Fruit fly (Drosophila melanogaster) whole organism, embryonic: ENCODE measurements around the gene CG4896.

ENCODE experiments used
- Abd-B ChIP-seq: fragments of 200-800 bp; sonication (Bioruptor generic); optimal IDR thresholded peaks from 2 replicates; lab custom pipeline; 2018; ENCODE audit warnings: missing biosample characterization, mild to moderate bottlenecking, missing genetic modification characterization, moderate library complexity
- Atf-2 ChIP-seq: fragments of 200-800 bp; sonication (Bioruptor generic); optimal IDR thresholded peaks from 2 replicates; lab custom pipeline; 2016; ENCODE audit warnings: missing biosample characterization, missing genetic modification characterization
- CG10267 ChIP-seq: fragments of 200-800 bp; sonication (Bioruptor generic); optimal IDR thresholded peaks from 2 replicates; lab custom pipeline; 2018; ENCODE audit warnings: missing biosample characterization, mild to moderate bottlenecking, missing genetic modification characterization, moderate library complexity
- CG11456 ChIP-seq: fragments of 200-800 bp; sonication (Bioruptor generic); IDR thresholded peaks from 3 replicates; pipeline ENCODE4 v1.3.6; 2022; ENCODE audit warnings: missing biosample characterization, missing genetic modification characterization
- CG11560 ChIP-seq: fragments of 200-800 bp; sonication (Bioruptor generic); IDR thresholded peaks from 3 replicates; pipeline ENCODE4 v1.3.6; 2022; ENCODE audit warnings: missing biosample characterization, missing genetic modification characterization
- CG11696 ChIP-seq: fragments of 200-800 bp; sonication (Bioruptor generic); IDR thresholded peaks from 2 replicates; pipeline ENCODE4 v1.3.6; 2022; ENCODE audit warnings: missing biosample characterization, missing genetic modification characterization
- CG12219 ChIP-seq: fragments of 200-800 bp; sonication (Bioruptor generic); optimal IDR thresholded peaks from 3 replicates; lab custom pipeline; 2018; ENCODE audit warnings: missing biosample characterization, mild to moderate bottlenecking, missing genetic modification characterization
- CG12236 ChIP-seq: fragments of 200-800 bp; sonication (Bioruptor generic); optimal IDR thresholded peaks from 2 replicates; lab custom pipeline; 2016; ENCODE audit warnings: missing biosample characterization, missing genetic modification characterization
- CG13424 ChIP-seq: fragments of 200-800 bp; sonication (Bioruptor generic); optimal IDR thresholded peaks from 2 replicates; lab custom pipeline; 2019; ENCODE audit warnings: missing biosample characterization, mild to moderate bottlenecking, missing genetic modification characterization, moderate library complexity
- CG15479 ChIP-seq: fragments of 200-800 bp; sonication (Bioruptor generic); optimal IDR thresholded peaks from 3 replicates; lab custom pipeline; 2019; ENCODE audit warnings: missing biosample characterization, mild to moderate bottlenecking, missing genetic modification characterization, moderate library complexity
- CG17186 ChIP-seq: fragments of 200-800 bp; sonication (Bioruptor generic); optimal IDR thresholded peaks from 3 replicates; lab custom pipeline; 2017; ENCODE audit warnings: missing biosample characterization, missing genetic modification reagents, missing genetic modification characterization
- CG17359 ChIP-seq: fragments of 200-800 bp; sonication (Bioruptor generic); optimal IDR thresholded peaks from 3 replicates; lab custom pipeline; 2018; ENCODE audit warnings: missing biosample characterization, mild to moderate bottlenecking, missing genetic modification characterization, moderate library complexity
- CG17612 ChIP-seq: fragments of 200-800 bp; sonication (Bioruptor generic); IDR thresholded peaks from 2 replicates; pipeline ENCODE4 v1.3.6; 2022; ENCODE audit warnings: missing biosample characterization, missing genetic modification characterization
- CG17912 ChIP-seq: fragments of 200-800 bp; sonication (Bioruptor generic); optimal IDR thresholded peaks from 2 replicates; lab custom pipeline; 2018; ENCODE audit warnings: missing biosample characterization, mild to moderate bottlenecking, missing genetic modification characterization
- CG1832 ChIP-seq: fragments of 200-800 bp; sonication (Bioruptor generic); optimal IDR thresholded peaks from 2 replicates; lab custom pipeline; 2017; ENCODE audit warnings: missing biosample characterization, mild to moderate bottlenecking, missing genetic modification characterization, inconsistent platforms
- CG18599 ChIP-seq: fragments of 200-800 bp; sonication (Bioruptor generic); optimal IDR thresholded peaks from 3 replicates; lab custom pipeline; 2017; ENCODE audit warnings: missing biosample characterization, missing genetic modification characterization, mild to moderate bottlenecking, moderate library complexity, missing genetic modification reagents
- CG3281 ChIP-seq: fragments of 200-800 bp; sonication (Bioruptor generic); optimal IDR thresholded peaks from 3 replicates; lab custom pipeline; 2017; ENCODE audit warnings: missing biosample characterization, mild to moderate bottlenecking, missing genetic modification characterization
- CG34224 ChIP-seq: fragments of 200-800 bp; sonication (Bioruptor generic); IDR thresholded peaks from 3 replicates; pipeline ENCODE4 v1.3.6; 2022; ENCODE audit warnings: missing biosample characterization, missing genetic modification characterization; ENCODE audit not compliant: partially characterized antibody
- CG34376 ChIP-seq: fragments of 200-800 bp; sonication (Bioruptor generic); optimal IDR thresholded peaks from 2 replicates; lab custom pipeline; 2018; ENCODE audit warnings: missing biosample characterization, mild to moderate bottlenecking, missing genetic modification characterization
- CG3847 ChIP-seq: fragments of 200-800 bp; sonication (Bioruptor generic); IDR thresholded peaks from 2 replicates; pipeline ENCODE4 v1.3.6; 2022; ENCODE audit warnings: missing biosample characterization, missing genetic modification characterization
- CG4820 ChIP-seq: fragments of 200-800 bp; sonication (Bioruptor generic); optimal IDR thresholded peaks from 3 replicates; lab custom pipeline; 2016; ENCODE audit warnings: missing biosample characterization, missing genetic modification characterization
- CG6254 ChIP-seq: fragments of 200-800 bp; sonication (Bioruptor generic); optimal IDR thresholded peaks from 3 replicates; lab custom pipeline; 2017; ENCODE audit warnings: mild to moderate bottlenecking, missing biosample characterization, missing genetic modification reagents, missing genetic modification characterization
- CG8281 ChIP-seq: fragments of 200-800 bp; sonication (Bioruptor generic); optimal IDR thresholded peaks from 2 replicates; lab custom pipeline; 2018; ENCODE audit warnings: missing biosample characterization, mild to moderate bottlenecking, missing genetic modification characterization, moderate library complexity
- CG9437 ChIP-seq: fragments of 200-800 bp; sonication (Bioruptor generic); optimal IDR thresholded peaks from 2 replicates; lab custom pipeline; 2018; ENCODE audit warnings: missing biosample characterization, mild to moderate bottlenecking, missing genetic modification characterization
- Chrac-16 ChIP-seq: fragments of 200-800 bp; sonication (Bioruptor generic); optimal IDR thresholded peaks from 3 replicates; lab custom pipeline; 2016; ENCODE audit warnings: missing biosample characterization, missing genetic modification characterization
- CkIIα-i1 ChIP-seq: fragments of 200-800 bp; sonication (Bioruptor generic); IDR thresholded peaks from 2 replicates; pipeline ENCODE4 v1.3.6; 2022; ENCODE audit warnings: missing biosample characterization, missing genetic modification characterization
- Dad ChIP-seq: fragments of 200-800 bp; sonication (Bioruptor generic); optimal IDR thresholded peaks from 3 replicates; lab custom pipeline; 2016; ENCODE audit warnings: missing biosample characterization, missing genetic modification characterization
- Meics ChIP-seq: fragments of 200-800 bp; sonication (Bioruptor generic); optimal IDR thresholded peaks from 2 replicates; lab custom pipeline; 2017; ENCODE audit warnings: missing biosample characterization, mild to moderate bottlenecking, missing genetic modification characterization
- Oli ChIP-seq: fragments of 200-800 bp; sonication (Bioruptor generic); optimal IDR thresholded peaks from 2 replicates; lab custom pipeline; 2018; ENCODE audit warnings: missing biosample characterization, mild to moderate bottlenecking, missing genetic modification characterization, moderate library complexity
- Six4 ChIP-seq: fragments of 200-800 bp; sonication (Bioruptor generic); optimal IDR thresholded peaks from 2 replicates; lab custom pipeline; 2016; ENCODE audit warnings: missing biosample characterization, missing genetic modification characterization
- Sox100B ChIP-seq: fragments of 200-800 bp; sonication (Bioruptor generic); optimal IDR thresholded peaks from 3 replicates; lab custom pipeline; 2018; ENCODE audit warnings: missing biosample characterization, mild to moderate bottlenecking, missing genetic modification characterization
- Sry-δ ChIP-seq: fragments of 200-800 bp; sonication (Bioruptor generic); optimal IDR thresholded peaks from 2 replicates; lab custom pipeline; 2016; ENCODE audit warnings: missing biosample characterization, missing genetic modification characterization
- bbx ChIP-seq: fragments of 200-800 bp; sonication (Bioruptor generic); IDR thresholded peaks from 2 replicates; pipeline ENCODE4 v1.3.6; 2022; ENCODE audit warnings: missing biosample characterization, missing genetic modification characterization; ENCODE audit not compliant: partially characterized antibody
- chif ChIP-seq, 2 experiments: fragments of 200-800 bp; sonication (Bioruptor generic); optimal IDR thresholded peaks; 3 replicates each; lab custom pipeline; 2016; ENCODE audit warnings: missing biosample characterization in 2 of 2, missing genetic modification characterization in 2 of 2
- chinmo ChIP-seq: fragments of 200-800 bp; sonication (Bioruptor generic); IDR thresholded peaks from 4 replicates; pipeline ENCODE4 v1.3.6; 2022; ENCODE audit warnings: missing biosample characterization, missing genetic modification characterization; ENCODE audit not compliant: partially characterized antibody
- cwo ChIP-seq: fragments of 200-800 bp; sonication (Bioruptor generic); optimal IDR thresholded peaks from 3 replicates; lab custom pipeline; 2017; ENCODE audit warnings: missing biosample characterization, missing genetic modification characterization, mild to moderate bottlenecking, moderate library complexity, missing genetic modification reagents
- danr ChIP-seq: fragments of 200-800 bp; sonication (Bioruptor generic); IDR thresholded peaks from 2 replicates; pipeline ENCODE4 v1.3.6; 2022; ENCODE audit warnings: missing biosample characterization, missing genetic modification characterization
- fru ChIP-seq: fragments of >200 bp; optimal IDR thresholded peaks from 2 replicates; lab custom pipeline; 2017
- gcm ChIP-seq: fragments of 200-800 bp; sonication (Bioruptor generic); optimal IDR thresholded peaks from 2 replicates; lab custom pipeline; 2019; ENCODE audit warnings: missing biosample characterization, mild to moderate bottlenecking, missing genetic modification characterization, moderate library complexity
- nau ChIP-seq: fragments of 200-800 bp; sonication (Bioruptor generic); optimal IDR thresholded peaks from 3 replicates; lab custom pipeline; 2017; ENCODE audit warnings: missing biosample characterization, mild to moderate bottlenecking, missing genetic modification characterization, missing genetic modification reagents
- nerfin-2 ChIP-seq: fragments of 200-800 bp; sonication (Bioruptor generic); IDR thresholded peaks from 2 replicates; pipeline ENCODE4 v1.3.6; 2022; ENCODE audit warnings: missing biosample characterization, missing genetic modification characterization; ENCODE audit not compliant: partially characterized antibody
- pfk ChIP-seq: fragments of 200-800 bp; sonication (Bioruptor generic); optimal IDR thresholded peaks from 2 replicates; lab custom pipeline; 2018; ENCODE audit warnings: missing biosample characterization, mild to moderate bottlenecking, missing genetic modification characterization, moderate library complexity
- psq ChIP-seq: fragments of 200-800 bp; sonication (Bioruptor generic); optimal IDR thresholded peaks from 2 replicates; lab custom pipeline; 2017; ENCODE audit warnings: missing biosample characterization, missing genetic modification characterization
- sisA ChIP-seq: fragments of 200-800 bp; sonication (Bioruptor generic); IDR thresholded peaks from 2 replicates; pipeline ENCODE4 v1.3.6; 2022; ENCODE audit warnings: missing biosample characterization, missing genetic modification characterization
- stwl ChIP-seq: fragments of 200-800 bp; sonication (Bioruptor generic); optimal IDR thresholded peaks from 3 replicates; lab custom pipeline; 2018; ENCODE audit warnings: missing biosample characterization, mild to moderate bottlenecking, missing genetic modification characterization, moderate library complexity
- tx ChIP-seq: fragments of 200-800 bp; sonication (Bioruptor generic); optimal IDR thresholded peaks from 2 replicates; lab custom pipeline; 2016; ENCODE audit warnings: missing biosample characterization, missing genetic modification characterization
- usp ChIP-seq: fragments of >200 bp; optimal IDR thresholded peaks from 2 replicates; lab custom pipeline; 2017; ENCODE audit warnings: missing biosample characterization, missing genetic modification characterization
- zf30C ChIP-seq: fragments of 200-800 bp; sonication (Bioruptor generic); optimal IDR thresholded peaks from 3 replicates; lab custom pipeline; 2018; ENCODE audit warnings: missing biosample characterization, mild to moderate bottlenecking, missing genetic modification characterization

The CG4896 gene

DNA sequence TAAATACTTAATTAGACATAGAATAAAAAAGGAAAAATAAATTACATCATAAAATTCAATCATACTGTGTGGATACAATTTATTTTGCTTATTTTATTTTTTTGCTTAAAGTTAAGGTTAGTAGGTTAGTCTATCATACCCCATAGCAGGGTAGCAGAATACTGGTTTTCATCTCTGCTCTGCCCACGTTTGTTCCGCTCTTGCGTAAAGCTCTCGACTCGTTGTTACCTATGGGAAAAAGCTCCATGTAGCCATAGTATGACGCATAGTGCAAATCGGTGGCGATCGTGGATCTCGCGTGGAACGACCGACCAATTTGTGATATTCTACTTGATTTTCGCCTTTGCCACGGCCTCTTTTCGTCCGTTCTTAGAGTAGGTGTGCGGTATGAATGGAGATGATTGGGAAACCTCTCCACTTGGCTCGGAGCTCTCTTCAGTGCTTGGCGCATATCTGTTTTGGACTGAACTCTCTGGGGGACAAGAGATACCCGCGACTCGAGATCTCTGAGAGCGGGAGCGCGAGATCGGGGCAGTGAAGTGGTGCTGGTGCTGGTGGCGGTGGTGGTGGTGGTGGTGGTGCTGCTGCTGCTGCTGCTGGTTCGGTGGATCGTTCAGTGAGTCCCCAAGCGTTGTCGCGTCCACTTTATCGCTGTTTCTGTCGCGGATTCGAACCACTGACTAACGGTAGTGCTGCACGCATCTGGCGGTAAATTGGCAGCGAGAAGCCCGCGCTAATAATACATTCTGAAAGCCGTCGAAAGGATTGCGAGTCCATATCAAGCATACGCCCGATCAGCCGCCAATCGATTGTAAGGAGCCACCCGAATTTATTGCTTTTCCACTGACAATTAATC is 8.4 kb downstream of the CG4896 start, which contains the start of gene CG5001 (continued):
- TF ChIP-seq Dad (GFP tag; lab: Kevin White, UChicago) (no peak), chinmo (peak; percentile 96), tx (GFP tag; lab: Kevin White, UChicago) (peak; percentile 66), CG1832 (GFP tag; lab: Kevin White, UChicago) (no peak), CG12236 (GFP tag; lab: Kevin White, UChicago) (peak; percentile 27), CG11560 (tag; lab: Robert Waterston, UW) (peak; percentile 55; the same call in 2 of the 3 replicates), CG3847 (GFP tag; lab: Robert Waterston, UW) (peak; percentile 74), CG4820 (peak; percentile 80), CG9437 (GFP tag; lab: Kevin White, UChicago) (peak; percentile 64), CG17359 (tag; lab: Kevin White, UChicago) (peak; percentile 95), cwo (GFP tag; lab: Kevin White, UChicago) (peak; percentile 76), zf30C (GFP tag; lab: Kevin White, UChicago) (no peak), CG17186 (GFP tag; lab: Kevin White, UChicago) (no peak), CG6254 (GFP tag; lab: Kevin White, UChicago) (peak; percentile 66), pfk (GFP tag; lab: Kevin White, UChicago) (no peak), sisA (GFP tag; lab: Robert Waterston, UW) (peak; percentile 84), CG11696 (peak; percentile 77), CG10267 (tag; lab: Kevin White, UChicago) (peak; percentile 81), fru (lab: Kevin White, UChicago) (no peak), CG3281 (GFP tag; lab: Kevin White, UChicago) (peak; percentile 81), Oli (peak; percentile 83), stwl (tag; lab: Kevin White, UChicago) (peak; percentile 23), Atf-2 (peak; percentile 54), Meics (GFP tag; lab: Kevin White, UChicago) (peak; percentile 84), CG34376 (GFP tag; lab: Kevin White, UChicago) (peak; percentile 83), danr (peak; percentile 63; the same call in 1 of the 2 replicates), CG34224 (GFP tag; lab: Robert Waterston, UW) (peak; percentile 50; the same call in 1 of the 3 replicates), Chrac-16 (GFP tag; lab: Kevin White, UChicago) (peak; percentile 78), nau (GFP tag; lab: Kevin White, UChicago) (no peak), chif (GFP tag; optimal IDR thresholded peaks at IDR 0.05; lab: Kevin White, UChicago) (peak; percentile 57 to 74), CG18599 (peak; percentile 90), CG15479 (no peak), CG17612 (GFP tag; lab: Robert Waterston, UW) (no peak), gcm (peak; percentile 88), bbx (GFP tag; lab: Robert Waterston, UW) (no peak), nerfin-2 (GFP tag; lab: Robert Waterston, UW) (no peak), usp (GFP tag; lab: Kevin White, UChicago) (no peak), CG12219 (peak; percentile 65), CG11456 (GFP tag; lab: Robert Waterston, UW) (peak; percentile 92), Six4 (peak; percentile 77), Sry-δ (GFP tag; lab: Kevin White, UChicago) (peak; percentile 15), Abd-B (peak; percentile 58), Sox100B (GFP tag; lab: Kevin White, UChicago) (no peak), CG17912 (GFP tag; lab: Kevin White, UChicago) (no peak), psq (GFP tag; lab: Kevin White, UChicago) (peak; percentile 59), CG13424 (tag; lab: Kevin White, UChicago) (peak; percentile 90), CkIIα-i1 (GFP tag; lab: Robert Waterston, UW) (no peak), CG8281 (tag; lab: Kevin White, UChicago) (peak; percentile 51)
